Fruit fly (Drosophila melanogaster) whole organism, prepupa: Measurements from ENCODE around the gene CG14957.

Experiments
- CG10631 ChIP-seq: fragments of 200-800 bp; sonication (Bioruptor generic); optimal IDR thresholded peaks from 2 replicates; lab custom pipeline; 2016; ENCODE audit warnings: missing biosample characterization, missing genetic modification characterization
- CG10669 ChIP-seq: fragments of 200-800 bp; sonication (Bioruptor generic); optimal IDR thresholded peaks from 3 replicates; lab custom pipeline; 2018; ENCODE audit warnings: missing biosample characterization, mild to moderate bottlenecking, missing genetic modification characterization, moderate library complexity
- CG11902 ChIP-seq: fragments of 200-800 bp; sonication (Bioruptor generic); optimal IDR thresholded peaks from 3 replicates; lab custom pipeline; 2016; ENCODE audit warnings: missing biosample characterization, missing genetic modification characterization
- CG15336 ChIP-seq: fragments of 200-800 bp; sonication (Bioruptor generic); IDR thresholded peaks from 2 replicates; pipeline ENCODE4 v1.3.6; 2022; ENCODE audit warnings: missing biosample characterization, missing genetic modification characterization
- CG1621 ChIP-seq: fragments of 200-800 bp; sonication (Bioruptor generic); optimal IDR thresholded peaks from 3 replicates; lab custom pipeline; 2018; ENCODE audit warnings: missing biosample characterization, mild to moderate bottlenecking, missing genetic modification characterization
- CG16779 ChIP-seq: fragments of 200-800 bp; sonication (Bioruptor generic); optimal IDR thresholded peaks from 3 replicates; lab custom pipeline; 2017; ENCODE audit warnings: missing biosample characterization, mild to moderate bottlenecking, missing genetic modification characterization
- CG31627 ChIP-seq: fragments of 200-800 bp; sonication (Bioruptor generic); optimal IDR thresholded peaks from 3 replicates; lab custom pipeline; 2016; ENCODE audit warnings: missing biosample characterization, missing genetic modification characterization
- CG32006 ChIP-seq: fragments of 200-800 bp; sonication (Bioruptor generic); optimal IDR thresholded peaks from 3 replicates; lab custom pipeline; 2017; ENCODE audit warnings: missing biosample characterization, mild to moderate bottlenecking, missing genetic modification characterization
- CG34406 ChIP-seq: fragments of 200-800 bp; sonication (Bioruptor generic); optimal IDR thresholded peaks from 3 replicates; lab custom pipeline; 2016; ENCODE audit warnings: missing biosample characterization, missing genetic modification characterization
- CG3919 ChIP-seq: fragments of 200-800 bp; sonication (Bioruptor generic); optimal IDR thresholded peaks from 3 replicates; lab custom pipeline; 2016; ENCODE audit warnings: missing biosample characterization, missing genetic modification characterization
- CG4318 ChIP-seq: fragments of 200-800 bp; sonication (Bioruptor generic); optimal IDR thresholded peaks from 3 replicates; lab custom pipeline; 2017; ENCODE audit warnings: missing biosample characterization, mild to moderate bottlenecking, missing genetic modification characterization
- CG6276 ChIP-seq: fragments of 200-800 bp; sonication (Bioruptor generic); optimal IDR thresholded peaks from 2 replicates; lab custom pipeline; 2017; ENCODE audit warnings: missing biosample characterization, mild to moderate bottlenecking, missing genetic modification characterization
- CG6792 ChIP-seq: fragments of 200-800 bp; sonication (Bioruptor generic); optimal IDR thresholded peaks from 3 replicates; lab custom pipeline; 2016; ENCODE audit warnings: missing biosample characterization, missing genetic modification characterization
- CG6808 ChIP-seq: fragments of 200-800 bp; sonication (Bioruptor generic); optimal IDR thresholded peaks from 3 replicates; lab custom pipeline; 2017; ENCODE audit warnings: missing biosample characterization, missing genetic modification characterization, mild to moderate bottlenecking, moderate library complexity, missing genetic modification reagents
- CG6854 ChIP-seq: fragments of 200-800 bp; sonication (Bioruptor generic); optimal IDR thresholded peaks from 2 replicates; lab custom pipeline; 2017; ENCODE audit warnings: missing biosample characterization, mild to moderate bottlenecking, missing genetic modification characterization
- CG8119 ChIP-seq: fragments of 200-800 bp; sonication (Bioruptor generic); IDR thresholded peaks from 3 replicates; pipeline ENCODE4 v1.3.6; 2022; ENCODE audit warnings: missing biosample characterization, missing genetic modification characterization
- CG8632 ChIP-seq: fragments of 200-800 bp; sonication (Bioruptor generic); optimal IDR thresholded peaks from 3 replicates; lab custom pipeline; 2016; ENCODE audit warnings: missing biosample characterization, missing genetic modification characterization
- CG9139 ChIP-seq: fragments of 200-800 bp; sonication (Bioruptor generic); optimal IDR thresholded peaks from 3 replicates; lab custom pipeline; 2017; ENCODE audit warnings: missing biosample characterization, mild to moderate bottlenecking, missing genetic modification characterization
- Eip75B ChIP-seq: fragments of 200-800 bp; sonication (Bioruptor generic); optimal IDR thresholded peaks from 3 replicates; lab custom pipeline; 2016; ENCODE audit warnings: missing biosample characterization, missing genetic modification characterization
- Eip78C ChIP-seq: fragments of 200-800 bp; sonication (Bioruptor generic); peaks from one replicate; lab custom pipeline; 2016; ENCODE audit warnings: missing biosample characterization, missing genetic modification characterization
- Ets21C ChIP-seq: fragments of 200-800 bp; sonication (Bioruptor generic); optimal IDR thresholded peaks from 3 replicates; lab custom pipeline; 2016; ENCODE audit warnings: missing biosample characterization, missing genetic modification characterization
- Gug ChIP-seq: fragments of 200-800 bp; sonication (Bioruptor generic); IDR thresholded peaks from 2 replicates; pipeline ENCODE4 v1.3.6; 2022; ENCODE audit warnings: missing biosample characterization, missing genetic modification characterization
- Hr38 ChIP-seq: sonication (Bioruptor generic); optimal IDR thresholded peaks from 2 replicates; lab custom pipeline; 2016; ENCODE audit warnings: missing biosample characterization, missing genetic modification characterization
- Hr39 ChIP-seq: fragments of 200-800 bp; sonication (Bioruptor generic); optimal IDR thresholded peaks from 2 replicates; lab custom pipeline; 2016; ENCODE audit warnings: missing biosample characterization, missing genetic modification characterization
- Hr4 ChIP-seq: fragments of 200-800 bp; sonication (Bioruptor generic); optimal IDR thresholded peaks from 3 replicates; lab custom pipeline; 2016; ENCODE audit warnings: missing biosample characterization, missing genetic modification characterization
- OdsH ChIP-seq: fragments of 200-800 bp; sonication (Bioruptor generic); optimal IDR thresholded peaks from 3 replicates; lab custom pipeline; 2016; ENCODE audit warnings: missing biosample characterization, missing genetic modification characterization
- Smox ChIP-seq: fragments of 200-800 bp; sonication (Bioruptor generic); optimal IDR thresholded peaks from 3 replicates; lab custom pipeline; 2016; ENCODE audit warnings: missing biosample characterization, missing genetic modification characterization
- Sox102F ChIP-seq: fragments of 200-800 bp; sonication (Bioruptor generic); optimal IDR thresholded peaks from 2 replicates; lab custom pipeline; 2016; ENCODE audit warnings: missing biosample characterization, mild to moderate bottlenecking, missing genetic modification characterization
- Sox14 ChIP-seq: fragments of 200-800 bp; sonication (Bioruptor generic); optimal IDR thresholded peaks from 3 replicates; lab custom pipeline; 2016; ENCODE audit warnings: missing biosample characterization, missing genetic modification characterization
- Sox15 ChIP-seq: fragments of 200-800 bp; sonication (Bioruptor generic); optimal IDR thresholded peaks from 3 replicates; lab custom pipeline; 2016; ENCODE audit warnings: missing biosample characterization, missing genetic modification characterization
- acj6 ChIP-seq: fragments of 200-800 bp; sonication (Bioruptor generic); optimal IDR thresholded peaks from 3 replicates; lab custom pipeline; 2016; ENCODE audit warnings: missing biosample characterization, missing genetic modification characterization
- cyc ChIP-seq: fragments of 200-800 bp; sonication (Bioruptor generic); optimal IDR thresholded peaks from 3 replicates; lab custom pipeline; 2016; ENCODE audit warnings: missing biosample characterization, missing genetic modification characterization
- dac ChIP-seq: fragments of 200-800 bp; sonication (Bioruptor generic); optimal IDR thresholded peaks from 2 replicates; lab custom pipeline; 2017; ENCODE audit warnings: missing biosample characterization, mild to moderate bottlenecking, missing genetic modification characterization
- dsx ChIP-seq: fragments of 200-800 bp; optimal IDR thresholded peaks from 3 replicates; lab custom pipeline; 2019; ENCODE audit warnings: missing biosample characterization, mild to moderate bottlenecking, missing genetic modification characterization, moderate library complexity; ENCODE audit not compliant: poor library complexity, severe bottlenecking
- esn ChIP-seq: fragments of 200-800 bp; sonication (Bioruptor generic); optimal IDR thresholded peaks from 2 replicates; lab custom pipeline; 2016; ENCODE audit warnings: missing biosample characterization, mild to moderate bottlenecking, missing genetic modification characterization, moderate library complexity
- fd59A ChIP-seq: fragments of 200-800 bp; sonication (Bioruptor generic); optimal IDR thresholded peaks from 2 replicates; lab custom pipeline; 2017; ENCODE audit warnings: missing biosample characterization, mild to moderate bottlenecking, missing genetic modification characterization, missing genetic modification reagents
- fd85E ChIP-seq: fragments of 200-800 bp; sonication (Bioruptor generic); optimal IDR thresholded peaks from 3 replicates; lab custom pipeline; 2016; ENCODE audit warnings: missing biosample characterization, missing genetic modification characterization
- fkh ChIP-seq: fragments of 200-800 bp; sonication (Bioruptor generic); optimal IDR thresholded peaks from 3 replicates; lab custom pipeline; 2017; ENCODE audit warnings: missing biosample characterization, mild to moderate bottlenecking, missing genetic modification characterization, moderate library complexity
- lz ChIP-seq: fragments of 200-800 bp; sonication (Bioruptor generic); optimal IDR thresholded peaks from 3 replicates; lab custom pipeline; 2016; ENCODE audit warnings: missing biosample characterization, missing genetic modification characterization
- pdm3 ChIP-seq: fragments of 200-800 bp; sonication (Bioruptor generic); optimal IDR thresholded peaks from 3 replicates; lab custom pipeline; 2016; ENCODE audit warnings: missing biosample characterization, missing genetic modification characterization
- ss ChIP-seq, 2 experiments: fragments of 200-800 bp; sonication (Bioruptor generic); optimal IDR thresholded peaks; 2 replicates in 1 of 2; 3 replicates in 1 of 2; lab custom pipeline; 2017 to 2018; ENCODE audit warnings: mild to moderate bottlenecking in 2 of 2, missing biosample characterization in 2 of 2, missing genetic modification characterization in 2 of 2, moderate library complexity in 1 of 2
- svp ChIP-seq: fragments of 200-800 bp; sonication (Bioruptor generic); peaks from one replicate; lab custom pipeline; 2016; ENCODE audit warnings: missing biosample characterization, missing genetic modification characterization
- topi ChIP-seq: fragments of 200-800 bp; sonication (Bioruptor generic); optimal IDR thresholded peaks from 3 replicates; lab custom pipeline; 2016; ENCODE audit warnings: missing biosample characterization, missing genetic modification characterization
- vri ChIP-seq: fragments of 200-800 bp; sonication (Bioruptor generic); optimal IDR thresholded peaks from 3 replicates; lab custom pipeline; 2016; ENCODE audit warnings: missing biosample characterization, mild to moderate bottlenecking, missing genetic modification characterization

CG14957 gene

DNA sequence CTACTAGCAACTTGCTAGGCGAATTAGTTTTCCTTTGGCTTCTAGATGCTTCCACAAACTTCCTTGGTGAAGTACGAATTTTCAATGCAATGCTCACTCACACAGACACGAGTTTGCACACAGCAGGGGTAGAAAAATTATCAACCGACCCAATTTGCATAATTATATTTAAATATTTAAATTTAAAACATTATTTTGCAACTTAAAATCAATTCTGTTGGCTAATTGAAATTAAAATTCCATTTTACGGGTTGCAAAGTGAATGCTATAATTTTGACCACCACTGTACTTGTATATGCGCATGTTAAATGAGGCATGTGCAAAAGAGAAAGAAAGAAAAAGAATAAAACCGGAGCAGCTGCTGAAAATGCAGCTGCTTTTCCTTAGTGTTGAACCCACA, 6.7 kb downstream of the CG14957 start (continued):
- TF ChIP-seq Hr39 (GFP tag; lab: Kevin White, UChicago) = peak; percentile 92
- TF ChIP-seq fd59A = peak; percentile 80
- TF ChIP-seq fkh (GFP tag; lab: Kevin White, UChicago) = peak; percentile 15
- peak; percentile 98 for TF ChIP-seq CG3919 (GFP tag; lab: Kevin White, UChicago)
- peak; percentile 98 for TF ChIP-seq OdsH (GFP tag; lab: Kevin White, UChicago)
- peak; percentile 85 for TF ChIP-seq CG9139
- TF ChIP-seq CG32006 (GFP tag; lab: Kevin White, UChicago) = peak; percentile 99
- TF ChIP-seq CG16779 (tag; lab: Kevin White, UChicago) = peak; percentile 93
- peak; percentile 96 for TF ChIP-seq Hr4 (GFP tag; lab: Kevin White, UChicago)
- TF ChIP-seq topi = peak; percentile 96
- TF ChIP-seq pdm3 (GFP tag; lab: Kevin White, UChicago) = peak; percentile 97
- TF ChIP-seq CG15336 = peak; percentile 99
- peak; percentile 96 for TF ChIP-seq Eip75B (GFP tag; lab: Kevin White, UChicago)
- peak; percentile 98 for TF ChIP-seq Gug (GFP tag; lab: Robert Waterston, UW)
- peak; percentile 98 for TF ChIP-seq CG6276 (GFP tag; lab: Kevin White, UChicago)
- peak; percentile 97 for TF ChIP-seq CG8632 (GFP tag; lab: Kevin White, UChicago)
- peak; percentile 93 for TF ChIP-seq fd85E
- TF ChIP-seq CG34406 = peak; percentile 98
- peak; percentile 92 for TF ChIP-seq CG1621 (tag; lab: Kevin White, UChicago)
- TF ChIP-seq CG11902 (GFP tag; lab: Kevin White, UChicago) = peak; percentile 93
- TF ChIP-seq CG4318 (GFP tag; lab: Kevin White, UChicago) = peak; percentile 94

dm6 chr3L:3197464-3197863, 10.1 kb downstream of the CG14957 start, which contains the start of gene CG14966:
TSS of gene CG14966 (minus strand) at chr3L:3197631.
- TF ChIP-seq svp (GFP tag; lab: Kevin White, UChicago) (peak; percentile 65), CG8632 (GFP tag; lab: Kevin White, UChicago) (no peak), Hr38 (GFP tag; lab: Kevin White, UChicago) (no peak), Sox102F (GFP tag; lab: Kevin White, UChicago) (no peak), CG9139 (no peak), CG6854 (GFP tag; lab: Kevin White, UChicago) (peak; percentile 26), Hr39 (GFP tag; lab: Kevin White, UChicago) (peak; percentile 20), Hr4 (GFP tag; lab: Kevin White, UChicago) (no peak), Sox15 (GFP tag; lab: Kevin White, UChicago) (no peak), fd59A (no peak), topi (peak; percentile 33), fd85E (no peak), CG10669 (GFP tag; lab: Kevin White, UChicago) (no peak), esn (GFP tag; lab: Kevin White, UChicago) (peak; percentile 45), Smox (GFP tag; lab: Kevin White, UChicago) (peak; percentile 31), lz (GFP tag; lab: Kevin White, UChicago) (peak; percentile 38), CG6792 (GFP tag; lab: Kevin White, UChicago) (no peak), CG4318 (GFP tag; lab: Kevin White, UChicago) (no peak), Eip78C (GFP tag; lab: Kevin White, UChicago) (peak; percentile 56), CG8119 (GFP tag; lab: Robert Waterston, UW) (no peak), ss (GFP tag; optimal IDR thresholded peaks at IDR 0.05; lab: Kevin White, UChicago) (peak in 1 of 2 experiments; percentile 23), pdm3 (GFP tag; lab: Kevin White, UChicago) (peak; percentile 26), Sox14 (GFP tag; lab: Kevin White, UChicago) (peak; percentile 29), CG11902 (GFP tag; lab: Kevin White, UChicago) (no peak), dsx (GFP tag; lab: Kevin White, UChicago) (peak; percentile 9), acj6 (GFP tag; lab: Kevin White, UChicago) (no peak), vri (GFP tag; lab: Kevin White, UChicago) (no peak), dac (no peak), Ets21C (GFP tag; lab: Kevin White, UChicago) (peak; percentile 5), Eip75B (GFP tag; lab: Kevin White, UChicago) (no peak), CG10631 (GFP tag; lab: Kevin White, UChicago) (no peak), Gug (GFP tag; lab: Robert Waterston, UW) (no peak), CG6808 (peak; percentile 3), CG31627 (GFP tag; lab: Kevin White, UChicago) (peak; percentile 28), cyc (peak; percentile 17), CG6276 (GFP tag; lab: Kevin White, UChicago) (no peak)
